Fruit fly (Drosophila melanogaster): Measurements from ENCODE around the gene Arglu1.
A peak's percentile ranks its signal among the peaks of the same experiment; 100 is the strongest.

Gene Arglu1

DNA sequence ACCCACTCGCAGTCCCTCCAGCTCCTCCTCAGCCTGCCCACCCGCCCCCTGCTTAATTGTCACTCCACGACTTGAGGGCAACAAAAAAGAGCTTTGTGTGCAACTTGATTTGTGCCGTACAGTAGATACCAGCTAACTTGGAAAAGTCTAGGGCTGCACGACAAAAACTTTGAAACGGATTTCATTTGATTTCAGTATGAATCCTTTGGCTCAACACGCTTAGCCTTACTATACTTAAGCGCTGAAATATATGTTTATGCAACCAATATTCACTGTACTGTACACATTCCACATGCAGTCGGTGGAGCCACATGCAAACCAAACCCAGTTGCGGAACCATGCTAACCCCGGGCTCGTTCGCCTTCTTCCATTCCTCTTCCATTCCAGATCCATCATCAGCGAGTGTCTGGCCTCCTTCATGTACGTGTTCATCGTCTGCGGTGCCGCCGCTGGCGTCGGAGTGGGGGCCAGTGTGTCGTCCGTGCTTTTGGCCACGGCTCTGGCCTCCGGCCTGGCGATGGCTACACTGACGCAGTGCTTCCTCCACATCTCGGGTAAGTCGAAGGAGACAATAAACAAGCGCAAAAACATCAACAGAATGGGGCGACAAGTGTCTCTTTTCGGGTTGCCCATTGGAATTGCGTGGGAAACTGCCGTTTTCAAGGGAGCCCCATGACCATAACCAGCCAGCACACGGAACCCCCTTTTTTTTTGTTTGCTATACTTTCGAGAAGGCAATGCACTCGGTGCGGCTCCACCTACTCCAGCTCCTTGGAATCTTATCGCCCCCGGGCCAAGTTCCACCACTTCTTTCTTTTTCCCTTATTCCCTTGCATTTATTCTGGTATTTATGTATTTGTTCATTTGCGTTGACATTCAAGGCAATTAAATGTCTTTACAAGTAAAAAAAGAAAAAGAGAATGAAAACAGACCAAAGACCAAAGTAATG lies 48.7 kb upstream of the Arglu1 start (continued):
- TF ChIP-seq lola (GFP tag; optimal IDR thresholded peaks at IDR 0.05) (no peak), Doc2 (GFP tag; IDR thresholded peaks at IDR 0.05) (no peak), Xbp1 (GFP tag; optimal IDR thresholded peaks at IDR 0.05) (peak; percentile 54), CG42726 (GFP tag; IDR thresholded peaks at IDR 0.05; ENCODE audit: partially characterized antibody) (no peak), hth (optimal IDR thresholded peaks at IDR 0.05) (no peak), CG12299 (tag; optimal IDR thresholded peaks at IDR 0.05) (no peak), Gug (GFP tag; IDR thresholded peaks at IDR 0.05) (peak; percentile 61; the same call in 3 of the 4 replicates), CG9817 (tag; optimal IDR thresholded peaks at IDR 0.05) (no peak), CG13123 (GFP tag; optimal IDR thresholded peaks at IDR 0.05) (no peak), crol (GFP tag; IDR thresholded peaks at IDR 0.05) (no peak), CrebB (tag; optimal IDR thresholded peaks at IDR 0.05) (no peak), GATAe (GFP tag; conservative IDR thresholded peaks at IDR 0.05) (no peak), HmgZ (tag; optimal IDR thresholded peaks at IDR 0.05) (no peak), E2f2 (GFP tag; IDR thresholded peaks at IDR 0.05) (no peak), sens (GFP tag) (peak; percentile 94), CG31388 (GFP tag; optimal IDR thresholded peaks at IDR 0.05) (no peak), CG9609 (GFP tag; optimal IDR thresholded peaks at IDR 0.05) (peak; percentile 44), ac (GFP tag; optimal IDR thresholded peaks at IDR 0.05) (no peak), Lhr (GFP tag; optimal IDR thresholded peaks at IDR 0.05) (no peak), CG18262 (tag; optimal IDR thresholded peaks at IDR 0.05) (peak; percentile 68), HLHmδ (GFP tag; optimal IDR thresholded peaks at IDR 0.05) (no peak), CG13775 (GFP tag; optimal IDR thresholded peaks at IDR 0.05) (no peak), Ravus (GFP tag; IDR thresholded peaks at IDR 0.05) (no peak), z (GFP tag; IDR thresholded peaks at IDR 0.05) (no peak), CG15269 (tag; optimal IDR thresholded peaks at IDR 0.05) (no peak), fru (optimal IDR thresholded peaks at IDR 0.05) (no peak), CG16779 (GFP tag; IDR thresholded peaks at IDR 0.05) (no peak), ash1 (GFP tag; optimal IDR thresholded peaks at IDR 0.05) (no peak), Poxn (GFP tag; IDR thresholded peaks at IDR 0.05) (no peak), CG7987 (GFP tag; optimal IDR thresholded peaks at IDR 0.05) (no peak), D (optimal IDR thresholded peaks at IDR 0.05) (no peak), D (GFP tag; optimal IDR thresholded peaks at IDR 0.05) (peak; percentile 67), Oli (tag; optimal IDR thresholded peaks at IDR 0.05) (peak; percentile 63), CHES-1-like (GFP tag; optimal IDR thresholded peaks at IDR 0.05) (no peak), amos (GFP tag; IDR thresholded peaks at IDR 0.05; ENCODE audit: partially characterized antibody) (no peak), CG11247 (GFP tag; IDR thresholded peaks at IDR 0.05) (peak; percentile 53; the same call in 1 of the 2 replicates), tx (GFP tag; optimal IDR thresholded peaks at IDR 0.05) (no peak), Lpt (GFP tag; optimal IDR thresholded peaks at IDR 0.05) (no peak), gsb (GFP tag; IDR thresholded peaks at IDR 0.05) (no peak), CG13287 (GFP tag; IDR thresholded peaks at IDR 0.05; ENCODE audit: partially characterized antibody) (no peak), CG4328 (GFP tag; optimal IDR thresholded peaks at IDR 0.05) (no peak), dm (GFP tag; optimal IDR thresholded peaks at IDR 0.05) (no peak), CG16815 (GFP tag; optimal IDR thresholded peaks at IDR 0.05) (no peak), wek (GFP tag; optimal IDR thresholded peaks at IDR 0.05) (no peak), phol (tag; optimal IDR thresholded peaks at IDR 0.05) (peak; percentile 67), CG4820 (GFP tag; optimal IDR thresholded peaks at IDR 0.05) (peak; percentile 60), Jarid2 (GFP tag; optimal IDR thresholded peaks at IDR 0.05) (no peak), CG2202 (tag; optimal IDR thresholded peaks at IDR 0.05) (peak; percentile 34), CoRest (tag; optimal IDR thresholded peaks at IDR 0.05) (no peak), CG3163 (GFP tag; optimal IDR thresholded peaks at IDR 0.05) (no peak)
